Worm (Caenorhabditis elegans) whole organism, L2 larva: Measurements from ENCODE around the gene nstp-10.

Experiments used
- C34F6.9 ChIP-seq: fragments of 150-350 bp; optimal IDR thresholded peaks from 2 replicates; lab custom pipeline; 2014; ENCODE audit warnings: missing biosample characterization, missing genetic modification characterization
- F13H6.1 ChIP-seq: sonication (generic microtip); optimal IDR thresholded peaks from 2 replicates; lab custom pipeline; 2016; ENCODE audit warnings: missing genetic modification characterization, missing compliant biosample characterization
- R02D3.7 ChIP-seq: fragments of 150-350 bp; optimal IDR thresholded peaks from 2 replicates; lab custom pipeline; 2014; ENCODE audit warnings: missing biosample characterization, missing genetic modification characterization
- Y55F3AM.14 ChIP-seq: fragments of 200-800 bp; sonication (Bioruptor generic); optimal IDR thresholded peaks from 2 replicates; lab custom pipeline; 2018; ENCODE audit warnings: mild to moderate bottlenecking, missing genetic modification characterization, missing compliant biosample characterization
- ZK546.5 ChIP-seq: sonication (generic microtip); optimal IDR thresholded peaks from 2 replicates; lab custom pipeline; 2017; ENCODE audit warnings: missing biosample characterization, missing genetic modification characterization
- aly-2 ChIP-seq: fragments of 150-350 bp; optimal IDR thresholded peaks from 2 replicates; lab custom pipeline; 2014; ENCODE audit warnings: missing biosample characterization, missing genetic modification characterization
- ama-1 ChIP-seq: fragments of 150-350 bp; optimal IDR thresholded peaks from 2 replicates; lab custom pipeline; 2018; ENCODE audit warnings: inconsistent platforms
- blmp-1 ChIP-seq: sonication (generic microtip); optimal IDR thresholded peaks from 2 replicates; lab custom pipeline; 2017; ENCODE audit warnings: missing genetic modification characterization, mild to moderate bottlenecking, missing compliant biosample characterization, antibody characterized with exemption, moderate library complexity; ENCODE audit not compliant: insufficient read depth
- ceh-16 ChIP-seq: fragments of 150-350 bp; optimal IDR thresholded peaks from 2 replicates; lab custom pipeline; 2014; ENCODE audit warnings: missing biosample characterization, missing genetic modification characterization
- crh-2 ChIP-seq: sonication (generic microtip); optimal IDR thresholded peaks from 2 replicates; lab custom pipeline; 2017; ENCODE audit warnings: missing biosample characterization, missing genetic modification characterization
- dmd-4 ChIP-seq: sonication (generic microtip); optimal IDR thresholded peaks from 2 replicates; lab custom pipeline; 2017; ENCODE audit warnings: missing biosample characterization, missing genetic modification characterization
- egl-27 ChIP-seq: sonication (generic microtip); optimal IDR thresholded peaks from 3 replicates; lab custom pipeline; 2017; ENCODE audit warnings: missing biosample characterization, missing genetic modification reagents, missing genetic modification characterization
- elt-1 ChIP-seq: fragments of 150-350 bp; optimal IDR thresholded peaks from 2 replicates; lab custom pipeline; 2014; ENCODE audit warnings: missing biosample characterization, missing genetic modification characterization
- elt-3 ChIP-seq: sonication (generic microtip); optimal IDR thresholded peaks from 2 replicates; lab custom pipeline; 2017; ENCODE audit warnings: missing biosample characterization, missing genetic modification characterization
- fos-1 ChIP-seq: fragments of 150-350 bp; optimal IDR thresholded peaks from 2 replicates; lab custom pipeline; 2014; ENCODE audit warnings: missing biosample characterization, missing genetic modification characterization
- gmeb-1 ChIP-seq: fragments of 150-350 bp; optimal IDR thresholded peaks from 2 replicates; lab custom pipeline; 2014; ENCODE audit warnings: missing biosample characterization, missing genetic modification characterization
- lin-11 ChIP-seq: fragments of 150-350 bp; sonication (generic microtip); optimal IDR thresholded peaks from 2 replicates; lab custom pipeline; 2014; ENCODE audit warnings: missing biosample characterization, missing genetic modification characterization, inconsistent platforms, mixed read lengths
- lin-13 ChIP-seq: fragments of 150-350 bp; optimal IDR thresholded peaks from 2 replicates; lab custom pipeline; 2014; ENCODE audit warnings: missing biosample characterization, missing genetic modification reagents, missing genetic modification characterization
- lin-39 ChIP-seq: fragments of 150-350 bp; optimal IDR thresholded peaks from 2 replicates; lab custom pipeline; 2014; ENCODE audit warnings: missing biosample characterization, missing genetic modification reagents, missing genetic modification characterization
- lsy-2 ChIP-seq, 2 experiments: fragments of 150-350 bp in 1 of 2; sonication (generic microtip) in 1 of 2; optimal IDR thresholded peaks; 2 replicates each; lab custom pipeline; 2014 to 2017; ENCODE audit warnings: missing biosample characterization in 2 of 2, missing genetic modification characterization in 2 of 2
- mab-5 ChIP-seq: fragments of 150-350 bp; optimal IDR thresholded peaks from 2 replicates; lab custom pipeline; 2014; ENCODE audit warnings: missing biosample characterization, missing genetic modification characterization
- mbf-1 ChIP-seq: sonication (generic microtip); optimal IDR thresholded peaks from 2 replicates; lab custom pipeline; 2017; ENCODE audit warnings: missing biosample characterization, missing genetic modification characterization
- mdl-1 ChIP-seq, 2 experiments: fragments of 150-350 bp in 1 of 2; sonication (generic microtip) in 1 of 2; optimal IDR thresholded peaks; 2 replicates each; lab custom pipeline; 2017; ENCODE audit warnings: missing biosample characterization in 2 of 2, missing genetic modification characterization in 2 of 2
- nhr-10 ChIP-seq: sonication (generic microtip); optimal IDR thresholded peaks from 2 replicates; lab custom pipeline; 2017; ENCODE audit warnings: missing biosample characterization, missing genetic modification characterization
- nhr-129 ChIP-seq: fragments of 150-350 bp; optimal IDR thresholded peaks from 2 replicates; lab custom pipeline; 2014; ENCODE audit warnings: missing biosample characterization, missing genetic modification characterization
- nhr-21 ChIP-seq: fragments of 150-350 bp; optimal IDR thresholded peaks from 2 replicates; lab custom pipeline; 2014; ENCODE audit warnings: missing biosample characterization, missing genetic modification characterization
- nhr-23 ChIP-seq: fragments of 150-350 bp; optimal IDR thresholded peaks from 2 replicates; lab custom pipeline; 2014; ENCODE audit warnings: missing biosample characterization, missing genetic modification reagents, missing genetic modification characterization
- nhr-237 ChIP-seq: fragments of 150-350 bp; optimal IDR thresholded peaks from 2 replicates; lab custom pipeline; 2014; ENCODE audit warnings: missing biosample characterization, missing genetic modification characterization
- nhr-25 ChIP-seq: fragments of 150-350 bp; sonication (generic microtip); optimal IDR thresholded peaks from 3 replicates; lab custom pipeline; 2014; ENCODE audit warnings: missing biosample characterization, missing genetic modification characterization
- nhr-77 ChIP-seq: fragments of 150-350 bp; optimal IDR thresholded peaks from 2 replicates; lab custom pipeline; 2014; ENCODE audit warnings: missing biosample characterization, missing genetic modification characterization
- peb-1 ChIP-seq: fragments of 150-350 bp; optimal IDR thresholded peaks from 2 replicates; lab custom pipeline; 2014; ENCODE audit warnings: missing biosample characterization, missing genetic modification characterization
- sem-4 ChIP-seq: fragments of 150-350 bp; optimal IDR thresholded peaks from 2 replicates; lab custom pipeline; 2014; ENCODE audit warnings: missing biosample characterization, missing genetic modification reagents, missing genetic modification characterization
- skn-1 ChIP-seq: sonication (generic microtip); optimal IDR thresholded peaks from 2 replicates; lab custom pipeline; 2017; ENCODE audit warnings: missing biosample characterization, missing genetic modification characterization
- sma-3 ChIP-seq: sonication (generic microtip); optimal IDR thresholded peaks from 2 replicates; lab custom pipeline; 2016; ENCODE audit warnings: missing genetic modification reagents, missing genetic modification characterization, missing compliant biosample characterization
- sma-9 ChIP-seq, 2 experiments: fragments of 150-350 bp in 1 of 2; sonication (generic microtip) in 1 of 2; optimal IDR thresholded peaks; 2 replicates each; lab custom pipeline; 2014 to 2016; ENCODE audit warnings: missing genetic modification characterization in 2 of 2, mild to moderate bottlenecking in 1 of 2, missing biosample characterization in 1 of 2, missing compliant biosample characterization in 1 of 2, missing genetic modification reagents in 1 of 2, moderate library complexity in 1 of 2
- snpc-4 ChIP-seq: fragments of 150-350 bp; optimal IDR thresholded peaks from 2 replicates; lab custom pipeline; 2014; ENCODE audit warnings: missing biosample characterization, missing genetic modification characterization
- unc-62 ChIP-seq: fragments of 150-350 bp; optimal IDR thresholded peaks from 2 replicates; lab custom pipeline; 2014; ENCODE audit warnings: missing biosample characterization, missing genetic modification reagents, missing genetic modification characterization
- zag-1 ChIP-seq: fragments of 150-350 bp; optimal IDR thresholded peaks from 2 replicates; lab custom pipeline; 2014; ENCODE audit warnings: missing biosample characterization, missing genetic modification characterization
- ztf-1 ChIP-seq: fragments of 200-800 bp; sonication (Bioruptor generic); conservative IDR thresholded peaks from 2 replicates; pipeline ENCODE4 v1.3.6; 2022; ENCODE audit warnings: missing genetic modification characterization, missing compliant biosample characterization
- ztf-4 ChIP-seq: fragments of 150-350 bp; optimal IDR thresholded peaks from 2 replicates; lab custom pipeline; 2014; ENCODE audit warnings: missing biosample characterization, missing genetic modification characterization

The nstp-10 gene

DNA sequence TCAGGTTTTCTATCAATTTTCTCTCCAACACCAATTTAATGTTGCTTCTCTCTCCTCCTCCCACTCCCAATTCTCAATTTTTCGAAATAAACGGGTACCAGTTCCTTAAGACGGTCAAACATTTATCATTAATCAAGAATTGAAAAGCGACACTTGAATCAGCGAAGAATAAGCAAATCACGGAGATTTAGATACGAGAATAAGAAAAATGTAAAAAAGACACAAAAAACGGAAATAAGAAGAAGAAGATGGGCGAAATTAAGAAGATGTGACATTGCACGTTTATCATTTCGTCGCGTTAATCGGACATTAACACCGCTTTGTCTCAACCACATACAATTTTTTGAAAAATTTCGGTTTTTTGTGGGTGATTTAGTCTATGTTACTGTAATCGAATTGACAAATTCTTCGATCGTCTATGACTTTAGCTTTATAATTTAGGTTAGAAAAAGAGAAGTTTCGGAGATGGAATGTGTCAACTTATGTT, 45.1 kb downstream of the nstp-10 start, which contains the start of gene haao-1:
haao-1 (plus strand) TSS at position 437 of the 487 bp plus-strand sequence.
- TF ChIP-seq sma-9 (GFP tag; optimal IDR thresholded peaks at IDR 0.05; lab: Kevin White, UChicago): no peak
- no peak for TF ChIP-seq sma-9 (tag; optimal IDR thresholded peaks at IDR 0.05; lab: Kevin White, UChicago)
- TF ChIP-seq mdl-1 (tag; optimal IDR thresholded peaks at IDR 0.05; lab: Kevin White, UChicago): no peak

ce11 chrV:9503152-9503817, 46.4 kb downstream of the nstp-10 start:
- TF ChIP-seq crh-2 (tag; lab: Kevin White, UChicago): peak; percentile 38
- no peak for TF ChIP-seq peb-1 (tag; lab: Kevin White, UChicago)
- TF ChIP-seq sma-3 (GFP tag; lab: Kevin White, UChicago): peak; percentile 75
- TF ChIP-seq nhr-129: peak; percentile 76
- no peak for TF ChIP-seq nhr-77
- TF ChIP-seq ama-1: no peak
- TF ChIP-seq F13H6.1 (tag; lab: Kevin White, UChicago): peak; percentile 57
- TF ChIP-seq blmp-1 (tag; lab: Kevin White, UChicago): no peak
- TF ChIP-seq snpc-4: peak; percentile 95
- peak; percentile 45 for TF ChIP-seq ztf-4 (tag; lab: Kevin White, UChicago)
- peak; percentile 48 for TF ChIP-seq ceh-16 (tag; lab: Kevin White, UChicago)
- no peak for TF ChIP-seq aly-2 (tag; lab: Kevin White, UChicago)
- TF ChIP-seq nhr-25 (tag; lab: Kevin White, UChicago): peak; percentile 54
- TF ChIP-seq ztf-1 (GFP tag; lab: Robert Waterston, UW): no peak
- TF ChIP-seq lsy-2 (tag; optimal IDR thresholded peaks at IDR 0.05; lab: Kevin White, UChicago): peak; percentile 54 to 56
- TF ChIP-seq gmeb-1 (tag; lab: Kevin White, UChicago): peak; percentile 66
- TF ChIP-seq lin-39 (tag; lab: Kevin White, UChicago): no peak
- peak; percentile 4 for TF ChIP-seq nhr-10
- no peak for TF ChIP-seq nhr-23
- peak; percentile 71 for TF ChIP-seq nhr-21 (tag; lab: Kevin White, UChicago)
- no peak for TF ChIP-seq mdl-1 (tag; optimal IDR thresholded peaks at IDR 0.05; lab: Kevin White, UChicago)
- peak; percentile 53 for TF ChIP-seq C34F6.9 (tag; lab: Kevin White, UChicago)
- peak; percentile 44 for TF ChIP-seq fos-1
- TF ChIP-seq egl-27 (tag; lab: Kevin White, UChicago): peak; percentile 67
- peak; percentile 54 for TF ChIP-seq lin-13 (GFP tag; lab: Kevin White, UChicago)
- peak; percentile 51 for TF ChIP-seq lin-11
- TF ChIP-seq dmd-4 (tag; lab: Kevin White, UChicago): no peak
- TF ChIP-seq mbf-1 (tag; lab: Kevin White, UChicago): no peak
- no peak for TF ChIP-seq elt-3 (tag; lab: Kevin White, UChicago)
- TF ChIP-seq Y55F3AM.14 (GFP tag; lab: Kevin White, UChicago): peak; percentile 60
- peak; percentile 34 for TF ChIP-seq sem-4
- TF ChIP-seq ZK546.5 (tag; lab: Kevin White, UChicago): no peak
- TF ChIP-seq nhr-237 (tag; lab: Kevin White, UChicago): no peak
- peak; percentile 59 for TF ChIP-seq sma-9 (GFP tag; optimal IDR thresholded peaks at IDR 0.05; lab: Kevin White, UChicago)
- no peak for TF ChIP-seq sma-9 (tag; optimal IDR thresholded peaks at IDR 0.05; lab: Kevin White, UChicago)

DNA sequence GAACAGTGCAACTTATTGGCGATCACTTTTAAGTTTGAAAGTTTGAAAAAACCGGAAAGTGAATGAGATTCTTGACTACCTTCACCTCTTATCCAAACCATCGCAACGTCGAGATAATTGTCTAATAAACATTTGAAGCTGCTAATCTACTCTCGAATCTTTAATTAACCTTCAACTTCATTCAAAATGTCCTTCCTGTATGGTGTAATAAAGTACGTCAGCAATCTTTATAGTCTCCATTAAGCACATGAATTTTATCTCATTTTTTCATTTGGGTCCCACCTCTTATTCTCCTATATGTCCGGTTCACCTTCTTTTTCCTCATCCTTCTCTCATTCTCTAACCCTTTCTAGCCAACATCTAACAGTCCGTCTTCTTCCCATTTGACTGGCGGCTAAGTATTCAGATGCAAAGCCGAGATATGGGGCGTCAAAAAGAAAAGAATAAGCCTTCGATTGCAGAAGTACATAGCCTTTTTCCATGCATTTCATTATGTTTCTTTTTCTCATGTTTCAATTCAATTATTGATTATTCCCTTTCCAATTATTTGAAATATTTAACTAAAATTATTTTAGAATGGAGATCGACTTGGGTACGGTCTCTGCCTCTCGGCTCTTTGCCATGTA, 48.7 kb downstream of the nstp-10 start, which contains the start of gene swt-5:
swt-5 (plus strand) TSS at position 576 of the 626 bp plus-strand sequence.
- no peak for TF ChIP-seq mab-5 (tag; lab: Kevin White, UChicago)
- TF ChIP-seq ama-1: no peak
- no peak for TF ChIP-seq nhr-10
- no peak for TF ChIP-seq sma-9 (GFP tag; optimal IDR thresholded peaks at IDR 0.05; lab: Kevin White, UChicago)
- no peak for TF ChIP-seq sma-9 (tag; optimal IDR thresholded peaks at IDR 0.05; lab: Kevin White, UChicago)
- TF ChIP-seq skn-1 (tag; lab: Kevin White, UChicago): no peak
- no peak for TF ChIP-seq zag-1 (tag; lab: Kevin White, UChicago)
- TF ChIP-seq nhr-129: no peak
- no peak for TF ChIP-seq lin-11
- TF ChIP-seq lin-39 (tag; lab: Kevin White, UChicago): no peak
- no peak for TF ChIP-seq dmd-4 (tag; lab: Kevin White, UChicago)
- TF ChIP-seq gmeb-1 (tag; lab: Kevin White, UChicago): no peak
- no peak for TF ChIP-seq unc-62 (GFP tag; lab: Kevin White, UChicago)
- no peak for TF ChIP-seq nhr-21 (tag; lab: Kevin White, UChicago)
- no peak for TF ChIP-seq elt-1 (tag; lab: Kevin White, UChicago)
- TF ChIP-seq peb-1 (tag; lab: Kevin White, UChicago): no peak
- TF ChIP-seq R02D3.7: no peak
- no peak for TF ChIP-seq snpc-4
- TF ChIP-seq ztf-4 (tag; lab: Kevin White, UChicago): no peak
